Worm (Caenorhabditis elegans): ENCODE results near the gene B0524.6.
A peak's percentile ranks its signal among the peaks of the same experiment; 100 is the strongest.

Gene B0524.6

DNA sequence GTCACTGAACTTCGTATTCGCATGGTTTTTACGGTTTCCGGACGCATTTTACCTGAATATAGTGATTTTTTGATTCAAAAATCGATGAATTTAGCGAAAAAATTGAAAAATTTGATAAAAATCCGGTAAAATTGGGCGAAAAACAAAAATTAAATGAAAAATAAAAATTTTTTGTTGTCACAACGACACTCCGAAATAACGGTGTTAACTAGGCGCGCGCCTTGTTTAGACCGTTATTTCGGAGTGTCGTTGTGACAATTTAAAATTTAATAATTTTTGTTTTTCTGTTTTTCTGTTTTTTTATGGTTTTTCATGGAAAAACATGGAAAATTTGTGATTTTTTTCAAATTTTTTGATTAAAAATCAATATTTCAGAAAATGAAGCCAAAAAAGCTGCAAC lies at the start of gene B0524.6, which contains the start of gene pqn-41 (continued):
- TF ChIP-seq elt-3 (tag; optimal IDR thresholded peaks at IDR 0.05) (no peak), vab-15 (tag; optimal IDR thresholded peaks at IDR 0.05) (no peak), alr-1 (tag; optimal IDR thresholded peaks at IDR 0.05; ENCODE audit: borderline replicate concordance) (no peak), mab-9 (GFP tag; IDR thresholded peaks at IDR 0.05) (no peak), unc-30 (tag; optimal IDR thresholded peaks at IDR 0.05) (no peak), F16B12.6 (tag; optimal IDR thresholded peaks at IDR 0.05) (peak; percentile 55), fos-1 (tag; optimal IDR thresholded peaks at IDR 0.05) (no peak), xbp-1 (tag; optimal IDR thresholded peaks at IDR 0.05) (peak; percentile 57), egl-27 (tag; optimal IDR thresholded peaks at IDR 0.05) (no peak), hlh-17 (GFP tag; optimal IDR thresholded peaks at IDR 0.05; ENCODE audit: borderline replicate concordance) (no peak), snu-23 (GFP tag; optimal IDR thresholded peaks at IDR 0.05) (no peak), sptf-1 (tag; optimal IDR thresholded peaks at IDR 0.05) (no peak), ama-1 (optimal IDR thresholded peaks at IDR 0.05) (no peak), nhr-76 (tag; optimal IDR thresholded peaks at IDR 0.05) (no peak), snpc-4 (tag; optimal IDR thresholded peaks at IDR 0.05) (peak; percentile 46), ets-5 (GFP tag; IDR thresholded peaks at IDR 0.05) (no peak), egl-13 (tag; optimal IDR thresholded peaks at IDR 0.05) (no peak), nhr-19 (GFP tag; conservative IDR thresholded peaks at IDR 0.05) (peak; percentile 55), nhr-28 (tag; optimal IDR thresholded peaks at IDR 0.05) (no peak), lin-39 (tag; optimal IDR thresholded peaks at IDR 0.05) (peak; percentile 4), ces-1 (GFP tag; optimal IDR thresholded peaks at IDR 0.05) (no peak), grh-1 (GFP tag; IDR thresholded peaks at IDR 0.05) (no peak), jun-1 (tag; optimal IDR thresholded peaks at IDR 0.05) (no peak), nhr-71 (tag; optimal IDR thresholded peaks at IDR 0.05) (no peak), pax-3 (tag; optimal IDR thresholded peaks at IDR 0.05) (no peak), C04F5.9 (tag; optimal IDR thresholded peaks at IDR 0.05) (no peak), hpl-2 (GFP tag; optimal IDR thresholded peaks at IDR 0.05) (no peak), nhr-47 (tag; optimal IDR thresholded peaks at IDR 0.05) (no peak), mdl-1 (tag; optimal IDR thresholded peaks at IDR 0.05) (peak in 1 of 2 experiments; percentile 5), zip-4 (GFP tag; optimal IDR thresholded peaks at IDR 0.05) (no peak), ceh-90 (tag; optimal IDR thresholded peaks at IDR 0.05) (no peak)

DNA sequence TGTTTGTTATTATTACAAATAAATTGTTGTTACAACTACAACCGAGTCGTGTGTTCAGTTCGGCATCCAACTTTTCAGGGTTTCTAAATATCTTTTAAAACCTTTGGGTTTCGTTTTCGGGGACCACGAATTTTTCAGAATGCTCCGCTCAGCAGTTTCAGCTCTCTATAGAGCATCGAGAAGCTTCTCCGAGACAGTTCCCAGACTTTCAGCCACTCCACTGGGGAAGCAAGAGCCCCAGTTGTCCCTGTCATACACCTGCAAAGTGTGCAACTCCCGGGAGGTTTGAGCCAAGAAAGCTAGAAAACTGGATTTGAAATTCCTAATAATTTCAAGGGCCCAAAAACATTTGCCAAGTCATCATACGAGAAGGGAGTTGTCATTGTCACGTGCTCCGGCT lies 45.9 kb upstream of the B0524.6 start, which contains the start of gene F53A3.7:
Gene F53A3.7, plus strand, starts transcription at position 139 of the 400 bp plus-strand sequence.
- TF ChIP-seq lir-3 (tag; optimal IDR thresholded peaks at IDR 0.05; ENCODE audit: poor library complexity) = no peak
- TF ChIP-seq unc-30 (tag; optimal IDR thresholded peaks at IDR 0.05) = no peak
- TF ChIP-seq egl-27 (tag; optimal IDR thresholded peaks at IDR 0.05) = peak in 1 of 2 experiments; percentile 14
- TF ChIP-seq efl-3 (GFP tag; optimal IDR thresholded peaks at IDR 0.05) = peak; percentile 1
- no peak for TF ChIP-seq dsc-1 (tag; optimal IDR thresholded peaks at IDR 0.05)
- TF ChIP-seq lin-15B (tag; optimal IDR thresholded peaks at IDR 0.05) = no peak
- no peak for TF ChIP-seq fkh-4 (tag; optimal IDR thresholded peaks at IDR 0.05; ENCODE audit: borderline replicate concordance)
- peak; percentile 4 for TF ChIP-seq swsn-7 (tag; optimal IDR thresholded peaks at IDR 0.05)
- no peak for TF ChIP-seq snu-23 (GFP tag; optimal IDR thresholded peaks at IDR 0.05)
- TF ChIP-seq elt-2 (tag; optimal IDR thresholded peaks at IDR 0.05) = peak; percentile 3
- TF ChIP-seq lsy-2 (tag; optimal IDR thresholded peaks at IDR 0.05) = peak in 1 of 2 experiments; percentile 42
- no peak for TF ChIP-seq unc-130 (tag; optimal IDR thresholded peaks at IDR 0.05)
- TF ChIP-seq grh-1 (GFP tag; IDR thresholded peaks at IDR 0.05) = no peak
- no peak for TF ChIP-seq lin-35 (GFP tag; optimal IDR thresholded peaks at IDR 0.05)
- no peak for TF ChIP-seq C04F5.9 (tag; optimal IDR thresholded peaks at IDR 0.05)
- TF ChIP-seq xbp-1 (tag; optimal IDR thresholded peaks at IDR 0.05) = no peak
- TF ChIP-seq pax-3 (tag; optimal IDR thresholded peaks at IDR 0.05) = no peak
- no peak for TF ChIP-seq ceh-90 (tag; optimal IDR thresholded peaks at IDR 0.05)
- TF ChIP-seq nhr-90 (tag; optimal IDR thresholded peaks at IDR 0.05; ENCODE audit: poor library complexity) = peak; percentile 18
- TF ChIP-seq blmp-1 (tag; optimal IDR thresholded peaks at IDR 0.05) = no peak
- TF ChIP-seq ceh-63 (GFP tag; optimal IDR thresholded peaks at IDR 0.05) = no peak
- no peak for TF ChIP-seq ceh-8 (GFP tag; optimal IDR thresholded peaks at IDR 0.05)
- TF ChIP-seq elt-3 (tag; optimal IDR thresholded peaks at IDR 0.05) = no peak
- peak; percentile 76 for TF ChIP-seq ama-1 (optimal IDR thresholded peaks at IDR 0.05)
- TF ChIP-seq unc-98 (GFP tag; IDR thresholded peaks at IDR 0.05) = no peak
- no peak for TF ChIP-seq nhr-20 (tag; optimal IDR thresholded peaks at IDR 0.05)
- no peak for TF ChIP-seq nhr-71 (tag; optimal IDR thresholded peaks at IDR 0.05)
- peak; percentile 63 for TF ChIP-seq nhr-85 (tag)
- TF ChIP-seq zip-4 (GFP tag; optimal IDR thresholded peaks at IDR 0.05) = no peak
- no peak for TF ChIP-seq nhr-11 (tag; optimal IDR thresholded peaks at IDR 0.05)
- no peak for TF ChIP-seq Y116A8C.19 (tag; optimal IDR thresholded peaks at IDR 0.05; ENCODE audit: borderline replicate concordance)

All from whole organism, L1 larva.